Worm (Caenorhabditis elegans) whole organism, L4 larva: Measurements from ENCODE around the gene T07C4.3.

Experiments used
- F10B5.3 ChIP-seq: sonication (generic microtip); optimal IDR thresholded peaks from 2 replicates; lab custom pipeline; 2016; ENCODE audit warnings: mild to moderate bottlenecking, missing genetic modification characterization, missing compliant biosample characterization
- F26F4.8 ChIP-seq: fragments of 200-800 bp; sonication (Bioruptor generic); conservative IDR thresholded peaks from 2 replicates; pipeline ENCODE4 v1.3.6; 2022; ENCODE audit warnings: missing genetic modification characterization, missing compliant biosample characterization
- F44E2.7 ChIP-seq: fragments of 200-800 bp; sonication (Bioruptor generic); IDR thresholded peaks from 2 replicates; pipeline ENCODE4 v2.1.2; 2022; ENCODE audit warnings: missing genetic modification characterization, missing compliant biosample characterization
- F49E8.2 ChIP-seq: sonication (generic microtip); optimal IDR thresholded peaks from 2 replicates; lab custom pipeline; 2016; ENCODE audit warnings: missing compliant biosample characterization, mild to moderate bottlenecking, missing genetic modification characterization, borderline replicate concordance
- R02D3.7 ChIP-seq: fragments of 150-350 bp; sonication (generic microtip); optimal IDR thresholded peaks from 3 replicates; lab custom pipeline; 2014; ENCODE audit warnings: missing biosample characterization, missing genetic modification characterization
- T20F7.1 ChIP-seq: fragments of 200-800 bp; sonication (Bioruptor generic); optimal IDR thresholded peaks from 2 replicates; lab custom pipeline; 2018; ENCODE audit warnings: mild to moderate bottlenecking, missing genetic modification characterization, missing compliant biosample characterization
- T26A8.4 ChIP-seq: fragments of 200-800 bp; sonication (Bioruptor generic); IDR thresholded peaks from 2 replicates; pipeline ENCODE4 v1.3.6; 2022; ENCODE audit warnings: missing genetic modification characterization, missing compliant biosample characterization
- Y48G9A.11 ChIP-seq: fragments of 200-800 bp; sonication (Bioruptor generic); IDR thresholded peaks from 2 replicates; pipeline ENCODE4 v1.3.6; 2022; ENCODE audit warnings: missing genetic modification reagents, missing genetic modification characterization, missing compliant biosample characterization
- Y75B8A.6 ChIP-seq: fragments of 200-800 bp; sonication (Bioruptor generic); IDR thresholded peaks from 2 replicates; pipeline ENCODE4 v1.3.6; 2022; ENCODE audit warnings: missing genetic modification reagents, missing genetic modification characterization, missing compliant biosample characterization
- ZK546.5 ChIP-seq, 2 experiments: sonication (generic microtip); optimal IDR thresholded peaks; 2 replicates each; lab custom pipeline; 2017; ENCODE audit warnings: missing biosample characterization in 2 of 2, missing genetic modification characterization in 2 of 2
- aha-1 ChIP-seq: fragments of 150-350 bp; peaks from one replicate; lab custom pipeline; 2014; ENCODE audit warnings: missing biosample characterization, missing genetic modification characterization
- arid-1 ChIP-seq: fragments of 200-800 bp; sonication (Bioruptor generic); conservative IDR thresholded peaks from 2 replicates; pipeline ENCODE4 v1.3.6; 2022; ENCODE audit warnings: missing genetic modification reagents, missing genetic modification characterization, missing compliant biosample characterization
- attf-4 ChIP-seq: sonication (generic microtip); optimal IDR thresholded peaks from 3 replicates; lab custom pipeline; 2017; ENCODE audit warnings: missing biosample characterization, missing genetic modification characterization
- ceh-32 ChIP-seq: sonication (generic microtip); optimal IDR thresholded peaks from 2 replicates; lab custom pipeline; 2016; ENCODE audit warnings: mild to moderate bottlenecking, missing genetic modification characterization, missing compliant biosample characterization; ENCODE audit not compliant: poor library complexity
- ceh-82 ChIP-seq: sonication (generic microtip); optimal IDR thresholded peaks from 2 replicates; lab custom pipeline; 2017; ENCODE audit warnings: missing biosample characterization, missing genetic modification characterization
- cey-2 ChIP-seq: sonication (generic microtip); optimal IDR thresholded peaks from 3 replicates; lab custom pipeline; 2017; ENCODE audit warnings: missing genetic modification characterization, mild to moderate bottlenecking, missing compliant biosample characterization, antibody characterized with exemption, borderline replicate concordance; ENCODE audit not compliant: insufficient read depth
- daf-12 ChIP-seq: fragments of 150-350 bp; optimal IDR thresholded peaks from 2 replicates; lab custom pipeline; 2014; ENCODE audit warnings: missing biosample characterization, missing genetic modification reagents, missing genetic modification characterization
- daf-19 ChIP-seq: fragments of 200-800 bp; sonication (Bioruptor generic); conservative IDR thresholded peaks from 2 replicates; pipeline ENCODE4 v1.3.6; 2022; ENCODE audit warnings: missing genetic modification characterization, missing compliant biosample characterization
- daf-8 ChIP-seq: fragments of 200-800 bp; sonication (Bioruptor generic); IDR thresholded peaks from 2 replicates; pipeline ENCODE4 v1.3.6; 2022; ENCODE audit warnings: missing genetic modification characterization, missing compliant biosample characterization
- dmd-6 ChIP-seq: fragments of 200-800 bp; sonication (Bioruptor generic); IDR thresholded peaks from 2 replicates; pipeline ENCODE4 v1.3.6; 2022; ENCODE audit warnings: missing genetic modification reagents, missing genetic modification characterization, missing compliant biosample characterization
- dmd-8 ChIP-seq: fragments of 200-800 bp; sonication (Bioruptor generic); IDR thresholded peaks from 2 replicates; pipeline ENCODE4 v1.3.6; 2022; ENCODE audit warnings: missing genetic modification characterization, missing compliant biosample characterization
- dpl-1 ChIP-seq: fragments of 150-350 bp; optimal IDR thresholded peaks from 2 replicates; lab custom pipeline; 2014; ENCODE audit warnings: missing biosample characterization, missing genetic modification reagents, missing genetic modification characterization
- duxl-1 ChIP-seq: sonication (generic microtip); optimal IDR thresholded peaks from 2 replicates; lab custom pipeline; 2016; ENCODE audit warnings: mild to moderate bottlenecking, missing genetic modification characterization, moderate library complexity, missing compliant biosample characterization; ENCODE audit not compliant: poor library complexity
- egl-27 ChIP-seq: sonication (generic microtip); optimal IDR thresholded peaks from 3 replicates; lab custom pipeline; 2017; ENCODE audit warnings: missing biosample characterization, missing genetic modification reagents, missing genetic modification characterization
- fkh-10 ChIP-seq: fragments of 150-350 bp; optimal IDR thresholded peaks from 2 replicates; lab custom pipeline; 2014; ENCODE audit warnings: missing biosample characterization, missing genetic modification reagents, missing genetic modification characterization
- fos-1 ChIP-seq: fragments of 150-350 bp; optimal IDR thresholded peaks from 2 replicates; lab custom pipeline; 2014; ENCODE audit warnings: missing biosample characterization, missing genetic modification characterization
- hlh-11 ChIP-seq: fragments of 200-800 bp; sonication (Bioruptor generic); optimal IDR thresholded peaks from 2 replicates; lab custom pipeline; 2018; ENCODE audit warnings: mild to moderate bottlenecking, missing genetic modification characterization, missing compliant biosample characterization
- hlh-30 ChIP-seq: sonication (generic microtip); optimal IDR thresholded peaks from 2 replicates; lab custom pipeline; 2017; ENCODE audit warnings: antibody characterized with exemption, mild to moderate bottlenecking, missing genetic modification characterization, missing compliant biosample characterization; ENCODE audit not compliant: insufficient read depth
- hmg-1.1 ChIP-seq: fragments of 200-800 bp; sonication (Bioruptor generic); IDR thresholded peaks from 2 replicates; pipeline ENCODE4 v1.3.6; 2022; ENCODE audit warnings: missing genetic modification reagents, missing genetic modification characterization, missing compliant biosample characterization
- jun-1 ChIP-seq: fragments of 150-350 bp; optimal IDR thresholded peaks from 2 replicates; lab custom pipeline; 2014; ENCODE audit warnings: missing biosample characterization, missing genetic modification reagents, missing genetic modification characterization
- lin-1 ChIP-seq: fragments of 200-800 bp; sonication (Bioruptor generic); IDR thresholded peaks from 2 replicates; pipeline ENCODE4 v1.3.6; 2022; ENCODE audit warnings: missing genetic modification reagents, missing genetic modification characterization, missing compliant biosample characterization
- lin-13 ChIP-seq: fragments of 150-350 bp; optimal IDR thresholded peaks from 2 replicates; lab custom pipeline; 2014; ENCODE audit warnings: missing biosample characterization, missing genetic modification reagents, missing genetic modification characterization
- lin-38 ChIP-seq: fragments of 200-800 bp; sonication (Bioruptor generic); IDR thresholded peaks from 2 replicates; pipeline ENCODE4 v1.3.6; 2022; ENCODE audit warnings: missing genetic modification reagents, missing genetic modification characterization, missing compliant biosample characterization
- lin-39 ChIP-seq: fragments of 150-350 bp; optimal IDR thresholded peaks from 2 replicates; lab custom pipeline; 2014; ENCODE audit warnings: missing biosample characterization, missing genetic modification reagents, missing genetic modification characterization
- lir-3 ChIP-seq: sonication (generic microtip); optimal IDR thresholded peaks from 2 replicates; lab custom pipeline; 2016; ENCODE audit warnings: mild to moderate bottlenecking, missing genetic modification characterization, missing compliant biosample characterization
- mdl-1 ChIP-seq, 2 experiments: fragments of 150-350 bp in 1 of 2; sonication (generic microtip) in 1 of 2; optimal IDR thresholded peaks; 2 replicates each; lab custom pipeline; 2014 to 2017; ENCODE audit warnings: missing biosample characterization in 2 of 2, missing genetic modification characterization in 2 of 2
- mes-2 ChIP-seq: sonication (generic microtip); optimal IDR thresholded peaks from 2 replicates; lab custom pipeline; 2016; ENCODE audit warnings: missing genotype, mild to moderate bottlenecking, missing genetic modification characterization, missing compliant biosample characterization; ENCODE audit not compliant: poor library complexity, severe bottlenecking
- mxl-2 ChIP-seq: fragments of 200-800 bp; sonication (Bioruptor generic); conservative IDR thresholded peaks from 2 replicates; pipeline ENCODE4 v1.3.6; 2022; ENCODE audit warnings: missing genetic modification reagents, missing genetic modification characterization, missing compliant biosample characterization
- nhr-11 ChIP-seq: fragments of 150-350 bp; optimal IDR thresholded peaks from 2 replicates; lab custom pipeline; 2014; ENCODE audit warnings: missing biosample characterization, missing genetic modification characterization
- nhr-48 ChIP-seq: sonication (generic microtip); optimal IDR thresholded peaks from 2 replicates; lab custom pipeline; 2016; ENCODE audit warnings: mild to moderate bottlenecking, missing genetic modification characterization, missing compliant biosample characterization
- nhr-6 ChIP-seq: fragments of 150-350 bp; optimal IDR thresholded peaks from 2 replicates; lab custom pipeline; 2014; ENCODE audit warnings: missing biosample characterization, missing genetic modification characterization
- nhr-76 ChIP-seq: fragments of 150-350 bp; optimal IDR thresholded peaks from 2 replicates; lab custom pipeline; 2014; ENCODE audit warnings: missing biosample characterization, missing genetic modification characterization
- rbr-2 ChIP-seq: sonication (generic microtip); optimal IDR thresholded peaks from 2 replicates; lab custom pipeline; 2016; ENCODE audit warnings: missing genotype, missing genetic modification characterization, missing compliant biosample characterization
- saeg-2 ChIP-seq: fragments of 200-800 bp; sonication (Bioruptor generic); IDR thresholded peaks from 2 replicates; pipeline ENCODE4 v1.3.6; 2022; ENCODE audit warnings: missing genetic modification reagents, missing genetic modification characterization, missing compliant biosample characterization
- set-16 ChIP-seq: fragments of 200-800 bp; sonication (Bioruptor generic); IDR thresholded peaks from 2 replicates; pipeline ENCODE4 v1.3.6; 2022; ENCODE audit warnings: missing genetic modification reagents, missing genetic modification characterization, missing compliant biosample characterization
- tag-97 ChIP-seq: fragments of 200-800 bp; sonication (Bioruptor generic); IDR thresholded peaks from 2 replicates; pipeline ENCODE4 v1.3.6; 2022; ENCODE audit warnings: missing genetic modification characterization, missing compliant biosample characterization
- tra-1 ChIP-seq: fragments of 200-800 bp; sonication (Bioruptor generic); IDR thresholded peaks from 2 replicates; pipeline ENCODE4 v1.3.6; 2022; ENCODE audit warnings: missing genetic modification reagents, missing genetic modification characterization, missing compliant biosample characterization
- vab-7 ChIP-seq: fragments of 200-800 bp; sonication (Bioruptor generic); IDR thresholded peaks from 2 replicates; pipeline ENCODE4 v1.3.6; 2022; ENCODE audit warnings: missing genetic modification reagents, missing genetic modification characterization, missing compliant biosample characterization
- zag-1 ChIP-seq: fragments of 150-350 bp; optimal IDR thresholded peaks from 2 replicates; lab custom pipeline; 2014; ENCODE audit warnings: missing biosample characterization, missing genetic modification characterization
- zfp-2 ChIP-seq: sonication (generic microtip); optimal IDR thresholded peaks from 2 replicates; lab custom pipeline; 2016; ENCODE audit warnings: mild to moderate bottlenecking, missing genetic modification characterization, missing compliant biosample characterization
- zip-11 ChIP-seq: fragments of 200-800 bp; sonication (Bioruptor generic); IDR thresholded peaks from 2 replicates; pipeline ENCODE4 v1.3.6; 2022; ENCODE audit warnings: missing genetic modification characterization, missing compliant biosample characterization
- zip-2 ChIP-seq: fragments of 150-350 bp; optimal IDR thresholded peaks from 2 replicates; lab custom pipeline; 2014; ENCODE audit warnings: missing biosample characterization, missing genetic modification characterization
- ztf-11 ChIP-seq: fragments of 150-350 bp; optimal IDR thresholded peaks from 2 replicates; lab custom pipeline; 2014; ENCODE audit warnings: missing biosample characterization, missing genetic modification characterization

Gene T07C4.3

DNA sequence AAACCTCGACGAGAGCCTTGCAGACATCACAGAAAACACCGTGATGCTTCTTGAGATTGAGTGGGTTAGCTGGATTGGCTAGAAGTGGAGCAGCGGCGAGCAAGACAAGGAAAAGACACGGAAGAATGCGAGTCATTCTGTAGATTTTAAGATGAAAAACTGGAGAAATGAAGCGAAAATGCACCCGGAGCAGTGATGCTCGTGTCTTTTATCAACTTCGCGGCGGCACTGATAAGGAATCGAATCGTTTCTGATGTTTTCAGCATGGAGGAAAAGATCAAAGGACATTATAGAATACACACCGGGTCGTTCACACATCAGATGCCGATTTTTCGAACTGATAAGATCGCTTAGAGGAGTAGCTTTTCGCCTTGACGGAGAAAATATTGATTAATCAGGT is 3.4 kb downstream of the T07C4.3 start, which contains the start of gene spp-1 (continued):
- TF ChIP-seq attf-4 (tag; lab: Kevin White, UChicago) (no peak), zfp-2 (tag; lab: Kevin White, UChicago) (no peak), Y75B8A.6 (no peak), lin-1 (GFP tag; lab: Robert Waterston, UW) (no peak), daf-8 (GFP tag; lab: Robert Waterston, UW) (no peak), hlh-11 (tag; lab: Kevin White, UChicago) (peak; percentile 84), T26A8.4 (GFP tag; lab: Robert Waterston, UW) (no peak; the same call in none of the 2 replicates), nhr-11 (tag; lab: Kevin White, UChicago) (no peak), ceh-82 (no peak), mxl-2 (GFP tag; lab: Robert Waterston, UW) (no peak), nhr-48 (tag; lab: Kevin White, UChicago) (peak; percentile 57), F49E8.2 (tag; lab: Kevin White, UChicago) (no peak), rbr-2 (tag; lab: Kevin White, UChicago) (no peak), fkh-10 (no peak), F26F4.8 (no peak), saeg-2 (GFP tag; lab: Robert Waterston, UW) (no peak), zip-11 (GFP tag; lab: Robert Waterston, UW) (no peak), zip-2 (tag; lab: Kevin White, UChicago) (no peak), T20F7.1 (no peak), tra-1 (GFP tag; lab: Robert Waterston, UW) (no peak), daf-12 (tag; lab: Kevin White, UChicago) (no peak), tag-97 (GFP tag; lab: Robert Waterston, UW) (no peak), mdl-1 (tag; optimal IDR thresholded peaks at IDR 0.05; lab: Kevin White, UChicago) (peak in 1 of 2 experiments; percentile 13), F44E2.7 (GFP tag; lab: Robert Waterston, UW) (no peak), ceh-32 (tag; lab: Kevin White, UChicago) (no peak), egl-27 (tag; lab: Kevin White, UChicago) (no peak), mes-2 (tag; lab: Kevin White, UChicago) (peak; percentile 27), lin-38 (GFP tag; lab: Robert Waterston, UW) (no peak; the same call in 1 of the 2 replicates), vab-7 (GFP tag; lab: Robert Waterston, UW) (no peak), aha-1 (tag; lab: Kevin White, UChicago) (peak; percentile 76), arid-1 (GFP tag; lab: Robert Waterston, UW) (no peak), zag-1 (no peak), duxl-1 (no peak), lir-3 (tag; lab: Kevin White, UChicago) (no peak), dpl-1 (no peak), nhr-6 (tag; lab: Kevin White, UChicago) (no peak), daf-19 (no peak), hmg-1.1 (no peak), dmd-8 (GFP tag; lab: Robert Waterston, UW) (no peak), lin-39 (tag; lab: Kevin White, UChicago) (no peak), F10B5.3 (no peak), fos-1 (tag; lab: Kevin White, UChicago) (no peak), jun-1 (no peak), hlh-30 (tag; lab: Kevin White, UChicago) (peak; percentile 43), nhr-76 (tag; lab: Kevin White, UChicago) (no peak), cey-2 (tag; lab: Kevin White, UChicago) (no peak), ztf-11 (tag; lab: Kevin White, UChicago) (no peak), Y48G9A.11 (GFP tag; lab: Robert Waterston, UW) (no peak), ZK546.5 (tag; optimal IDR thresholded peaks at IDR 0.05; lab: Kevin White, UChicago) (no peak), dmd-6 (GFP tag; lab: Robert Waterston, UW) (peak; percentile 67), lin-13 (GFP tag; lab: Kevin White, UChicago) (no peak), set-16 (GFP tag; lab: Robert Waterston, UW) (no peak), R02D3.7 (tag; lab: Kevin White, UChicago) (no peak)
